Worm (Caenorhabditis elegans) whole organism, L4 larva: Measurements from ENCODE around the gene pgp-1.

Experiments
- F26F4.8 ChIP-seq: fragments of 200-800 bp; sonication (Bioruptor generic); conservative IDR thresholded peaks from 2 replicates; pipeline ENCODE4 v1.3.6; 2022; ENCODE audit warnings: missing genetic modification characterization, missing compliant biosample characterization
- F44E2.7 ChIP-seq: fragments of 200-800 bp; sonication (Bioruptor generic); IDR thresholded peaks from 2 replicates; pipeline ENCODE4 v2.1.2; 2022; ENCODE audit warnings: missing genetic modification characterization, missing compliant biosample characterization
- R02D3.7 ChIP-seq: fragments of 150-350 bp; sonication (generic microtip); optimal IDR thresholded peaks from 3 replicates; lab custom pipeline; 2014; ENCODE audit warnings: missing biosample characterization, missing genetic modification characterization
- Y105C5A.15 ChIP-seq: fragments of 200-800 bp; sonication (Bioruptor generic); IDR thresholded peaks from 2 replicates; pipeline ENCODE4 v1.3.6; 2022; ENCODE audit warnings: missing genetic modification characterization, missing compliant biosample characterization
- ZK546.5 ChIP-seq, 2 experiments: sonication (generic microtip); optimal IDR thresholded peaks; 2 replicates each; lab custom pipeline; 2017; ENCODE audit warnings: missing biosample characterization in 2 of 2, missing genetic modification characterization in 2 of 2
- aha-1 ChIP-seq: fragments of 150-350 bp; peaks from one replicate; lab custom pipeline; 2014; ENCODE audit warnings: missing biosample characterization, missing genetic modification characterization
- ama-1 ChIP-seq: fragments of 150-350 bp; optimal IDR thresholded peaks from 2 replicates; lab custom pipeline; 2014; ENCODE audit warnings: inconsistent platforms, mixed read lengths
- arid-1 ChIP-seq: fragments of 200-800 bp; sonication (Bioruptor generic); conservative IDR thresholded peaks from 2 replicates; pipeline ENCODE4 v1.3.6; 2022; ENCODE audit warnings: missing genetic modification reagents, missing genetic modification characterization, missing compliant biosample characterization
- ceh-20 ChIP-seq: fragments of 200-800 bp; sonication (Bioruptor generic); IDR thresholded peaks from 2 replicates; pipeline ENCODE4 v1.3.6; 2022; ENCODE audit warnings: missing genetic modification reagents, missing genetic modification characterization, missing compliant biosample characterization
- ceh-28 ChIP-seq: fragments of 150-350 bp; optimal IDR thresholded peaks from 2 replicates; lab custom pipeline; 2014; ENCODE audit warnings: missing biosample characterization, missing genetic modification reagents, missing genetic modification characterization
- ceh-44 ChIP-seq: fragments of 200-800 bp; sonication (Bioruptor generic); IDR thresholded peaks from 2 replicates; pipeline ENCODE4 v1.3.6; 2022; ENCODE audit warnings: missing genetic modification reagents, missing genetic modification characterization, missing compliant biosample characterization
- ceh-62 ChIP-seq: sonication (generic microtip); optimal IDR thresholded peaks from 2 replicates; lab custom pipeline; 2017; ENCODE audit warnings: missing biosample characterization, missing genetic modification characterization
- ceh-82 ChIP-seq: sonication (generic microtip); optimal IDR thresholded peaks from 2 replicates; lab custom pipeline; 2017; ENCODE audit warnings: missing biosample characterization, missing genetic modification characterization
- daf-19 ChIP-seq: fragments of 200-800 bp; sonication (Bioruptor generic); conservative IDR thresholded peaks from 2 replicates; pipeline ENCODE4 v1.3.6; 2022; ENCODE audit warnings: missing genetic modification characterization, missing compliant biosample characterization
- daf-8 ChIP-seq: fragments of 200-800 bp; sonication (Bioruptor generic); IDR thresholded peaks from 2 replicates; pipeline ENCODE4 v1.3.6; 2022; ENCODE audit warnings: missing genetic modification characterization, missing compliant biosample characterization
- dve-1 ChIP-seq: sonication (generic microtip); optimal IDR thresholded peaks from 2 replicates; lab custom pipeline; 2017; ENCODE audit warnings: antibody characterized with exemption, mild to moderate bottlenecking, missing genetic modification characterization, missing compliant biosample characterization; ENCODE audit not compliant: insufficient read depth
- gei-8 ChIP-seq: fragments of 200-800 bp; sonication (Bioruptor generic); optimal IDR thresholded peaks from 2 replicates; lab custom pipeline; 2018; ENCODE audit warnings: mild to moderate bottlenecking, missing genetic modification characterization, missing compliant biosample characterization
- hlh-30 ChIP-seq: sonication (generic microtip); optimal IDR thresholded peaks from 2 replicates; lab custom pipeline; 2017; ENCODE audit warnings: antibody characterized with exemption, mild to moderate bottlenecking, missing genetic modification characterization, missing compliant biosample characterization; ENCODE audit not compliant: insufficient read depth
- lim-7 ChIP-seq: fragments of 200-800 bp; sonication (Bioruptor generic); IDR thresholded peaks from 2 replicates; pipeline ENCODE4 v1.3.6; 2022; ENCODE audit warnings: missing genetic modification characterization, missing compliant biosample characterization
- lin-1 ChIP-seq: fragments of 200-800 bp; sonication (Bioruptor generic); IDR thresholded peaks from 2 replicates; pipeline ENCODE4 v1.3.6; 2022; ENCODE audit warnings: missing genetic modification reagents, missing genetic modification characterization, missing compliant biosample characterization
- lin-13 ChIP-seq: fragments of 150-350 bp; optimal IDR thresholded peaks from 2 replicates; lab custom pipeline; 2014; ENCODE audit warnings: missing biosample characterization, missing genetic modification reagents, missing genetic modification characterization
- lin-29 ChIP-seq: fragments of 200-800 bp; sonication (Bioruptor generic); IDR thresholded peaks from 2 replicates; pipeline ENCODE4 v1.3.6; 2022; ENCODE audit warnings: missing genetic modification reagents, missing genetic modification characterization, missing compliant biosample characterization
- lir-3 ChIP-seq: sonication (generic microtip); optimal IDR thresholded peaks from 2 replicates; lab custom pipeline; 2016; ENCODE audit warnings: mild to moderate bottlenecking, missing genetic modification characterization, missing compliant biosample characterization
- lsy-2 ChIP-seq, 2 experiments: fragments of 150-350 bp in 1 of 2; sonication (generic microtip) in 1 of 2; optimal IDR thresholded peaks; 2 replicates each; lab custom pipeline; 2014 to 2017; ENCODE audit warnings: missing biosample characterization in 2 of 2, missing genetic modification characterization in 2 of 2
- nhr-111 ChIP-seq: fragments of 200-800 bp; sonication (Bioruptor generic); optimal IDR thresholded peaks from 2 replicates; lab custom pipeline; 2018; ENCODE audit warnings: mild to moderate bottlenecking, missing genetic modification characterization, missing compliant biosample characterization
- nhr-237 ChIP-seq: sonication (generic microtip); optimal IDR thresholded peaks from 2 replicates; lab custom pipeline; 2017; ENCODE audit warnings: missing biosample characterization, missing genetic modification characterization
- nhr-25 ChIP-seq: sonication (generic microtip); optimal IDR thresholded peaks from 2 replicates; lab custom pipeline; 2017; ENCODE audit warnings: missing genetic modification characterization, mild to moderate bottlenecking, missing compliant biosample characterization, antibody characterized with exemption, moderate library complexity, borderline replicate concordance; ENCODE audit not compliant: insufficient read depth
- nhr-41 ChIP-seq: fragments of 200-800 bp; sonication (Bioruptor generic); IDR thresholded peaks from 2 replicates; pipeline ENCODE4 v1.3.6; 2022; ENCODE audit warnings: missing genetic modification reagents, missing genetic modification characterization, missing compliant biosample characterization
- nhr-76 ChIP-seq: fragments of 150-350 bp; optimal IDR thresholded peaks from 2 replicates; lab custom pipeline; 2014; ENCODE audit warnings: missing biosample characterization, missing genetic modification characterization
- nhr-77 ChIP-seq: fragments of 150-350 bp; optimal IDR thresholded peaks from 2 replicates; lab custom pipeline; 2014; ENCODE audit warnings: missing biosample characterization, missing genetic modification characterization
- php-3 ChIP-seq: fragments of 200-800 bp; sonication (Bioruptor generic); IDR thresholded peaks from 2 replicates; pipeline ENCODE4 v1.3.6; 2022; ENCODE audit warnings: missing genetic modification reagents, missing genetic modification characterization, missing compliant biosample characterization
- rbr-2 ChIP-seq: sonication (generic microtip); optimal IDR thresholded peaks from 2 replicates; lab custom pipeline; 2016; ENCODE audit warnings: missing genotype, missing genetic modification characterization, missing compliant biosample characterization
- snpc-1.2 ChIP-seq: fragments of 200-800 bp; sonication (Bioruptor generic); IDR thresholded peaks from 2 replicates; pipeline ENCODE4 v1.3.6; 2022; ENCODE audit warnings: missing genetic modification reagents, missing genetic modification characterization, missing compliant biosample characterization
- spr-1 ChIP-seq: sonication (generic microtip); optimal IDR thresholded peaks from 2 replicates; lab custom pipeline; 2016; ENCODE audit warnings: mild to moderate bottlenecking, missing genetic modification characterization, missing compliant biosample characterization
- unc-130 ChIP-seq: sonication (generic microtip); optimal IDR thresholded peaks from 2 replicates; lab custom pipeline; 2016; ENCODE audit warnings: missing genetic modification reagents, missing genetic modification characterization, missing compliant biosample characterization
- zag-1 ChIP-seq: fragments of 150-350 bp; optimal IDR thresholded peaks from 2 replicates; lab custom pipeline; 2014; ENCODE audit warnings: missing biosample characterization, missing genetic modification characterization
- zfp-3 ChIP-seq: fragments of 200-800 bp; sonication (Bioruptor generic); conservative IDR thresholded peaks from 2 replicates; pipeline ENCODE4 v1.3.6; 2022; ENCODE audit warnings: missing genetic modification reagents, missing genetic modification characterization, missing compliant biosample characterization

Gene pgp-1

DNA sequence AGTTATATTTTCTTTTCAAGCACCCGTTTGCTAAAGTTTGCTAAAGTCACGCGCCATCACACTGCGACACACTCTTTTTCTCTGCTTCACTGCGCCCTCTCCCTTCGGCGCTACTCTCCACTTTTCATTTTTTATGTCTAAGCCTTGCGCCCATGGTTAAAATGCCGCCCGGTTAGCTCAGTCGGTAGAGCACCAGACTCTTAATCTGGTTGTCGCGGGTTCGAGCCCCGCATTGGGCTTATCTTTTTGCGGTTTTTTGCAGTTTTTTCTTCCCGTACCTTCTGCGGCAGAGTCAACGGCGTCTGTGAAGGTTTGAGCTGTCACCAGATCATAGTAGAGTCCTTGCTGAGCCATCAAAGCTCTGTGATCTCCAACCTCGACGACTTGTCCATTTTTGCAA lies 4.4 kb downstream of the pgp-1 start (continued):
- TF ChIP-seq zag-1 (tag; lab: Kevin White, UChicago) (no peak), zfp-3 (GFP tag; lab: Robert Waterston, UW) (no peak), ceh-62 (tag; lab: Kevin White, UChicago) (no peak), R02D3.7 (no peak), ZK546.5 (tag; optimal IDR thresholded peaks at IDR 0.05; lab: Kevin White, UChicago) (no peak), snpc-1.2 (GFP tag; lab: Robert Waterston, UW) (peak; percentile 88), lin-13 (peak; percentile 63), nhr-77 (tag; lab: Kevin White, UChicago) (peak; percentile 2), ceh-44 (GFP tag; lab: Robert Waterston, UW) (peak; percentile 74; the same call in 1 of the 2 replicates), php-3 (peak; percentile 67), ceh-28 (tag; lab: Kevin White, UChicago) (no peak), lsy-2 (tag; optimal IDR thresholded peaks at IDR 0.05; lab: Kevin White, UChicago) (no peak), F26F4.8 (peak; percentile 79), hlh-30 (tag; lab: Kevin White, UChicago) (peak; percentile 95), nhr-237 (tag; lab: Kevin White, UChicago) (no peak), daf-19 (no peak), ama-1 (lab: Kevin White, UChicago) (no peak), gei-8 (GFP tag; lab: Kevin White, UChicago) (peak; percentile 41), F44E2.7 (GFP tag; lab: Robert Waterston, UW) (peak; percentile 72; the same call in 1 of the 2 replicates), lir-3 (tag; lab: Kevin White, UChicago) (peak; percentile 13)

ce11 chrIV:12590373-12590772 lies 8.6 kb downstream of the pgp-1 start, which contains the start of gene cul-6:
Gene cul-6 (minus strand): TSS chrIV:12590451.
- TF ChIP-seq spr-1 (tag; lab: Kevin White, UChicago) (no peak), ceh-20 (GFP tag; lab: Robert Waterston, UW) (no peak), Y105C5A.15 (GFP tag; lab: Robert Waterston, UW) (no peak), lim-7 (no peak), lin-1 (GFP tag; lab: Robert Waterston, UW) (no peak), lir-3 (tag; lab: Kevin White, UChicago) (no peak), unc-130 (GFP tag; lab: Kevin White, UChicago) (no peak), php-3 (no peak), aha-1 (tag; lab: Kevin White, UChicago) (no peak), nhr-25 (tag; lab: Kevin White, UChicago) (no peak), daf-8 (GFP tag; lab: Robert Waterston, UW) (no peak), nhr-77 (tag; lab: Kevin White, UChicago) (no peak), nhr-41 (no peak), nhr-76 (tag; lab: Kevin White, UChicago) (no peak), lin-29 (GFP tag; lab: Robert Waterston, UW) (no peak), ceh-82 (no peak)

ce11 chrIV:12585966-12586365 lies 13.0 kb downstream of the pgp-1 start, which contains the start of gene K08E7.8:
Gene K08E7.8 (minus strand): TSS chrIV:12586066.
- TF ChIP-seq daf-19 (no peak), arid-1 (GFP tag; lab: Robert Waterston, UW) (no peak), nhr-111 (GFP tag; lab: Kevin White, UChicago) (no peak), dve-1 (tag; lab: Kevin White, UChicago) (no peak), aha-1 (tag; lab: Kevin White, UChicago) (no peak), rbr-2 (no peak), Y105C5A.15 (GFP tag; lab: Robert Waterston, UW) (no peak)
- TF ChIP-seq, all 104 proteins: peak for 0
